Worm (Caenorhabditis elegans) whole organism, L2 larva: ENCODE results near the gene atfs-1.

Experiments used
- C34F6.9 ChIP-seq: fragments of 150-350 bp; optimal IDR thresholded peaks from 2 replicates; lab custom pipeline; 2014; ENCODE audit warnings: missing biosample characterization, missing genetic modification characterization
- F13H6.1 ChIP-seq: sonication (generic microtip); optimal IDR thresholded peaks from 2 replicates; lab custom pipeline; 2016; ENCODE audit warnings: missing genetic modification characterization, missing compliant biosample characterization
- R02D3.7 ChIP-seq: fragments of 150-350 bp; optimal IDR thresholded peaks from 2 replicates; lab custom pipeline; 2014; ENCODE audit warnings: missing biosample characterization, missing genetic modification characterization
- Y55F3AM.14 ChIP-seq: fragments of 200-800 bp; sonication (Bioruptor generic); optimal IDR thresholded peaks from 2 replicates; lab custom pipeline; 2018; ENCODE audit warnings: mild to moderate bottlenecking, missing genetic modification characterization, missing compliant biosample characterization
- ZK546.5 ChIP-seq: sonication (generic microtip); optimal IDR thresholded peaks from 2 replicates; lab custom pipeline; 2017; ENCODE audit warnings: missing biosample characterization, missing genetic modification characterization
- aly-2 ChIP-seq: fragments of 150-350 bp; optimal IDR thresholded peaks from 2 replicates; lab custom pipeline; 2014; ENCODE audit warnings: missing biosample characterization, missing genetic modification characterization
- ama-1 ChIP-seq: fragments of 150-350 bp; optimal IDR thresholded peaks from 2 replicates; lab custom pipeline; 2018; ENCODE audit warnings: inconsistent platforms
- blmp-1 ChIP-seq: sonication (generic microtip); optimal IDR thresholded peaks from 2 replicates; lab custom pipeline; 2017; ENCODE audit warnings: missing genetic modification characterization, mild to moderate bottlenecking, missing compliant biosample characterization, antibody characterized with exemption, moderate library complexity; ENCODE audit not compliant: insufficient read depth
- ceh-16 ChIP-seq: fragments of 150-350 bp; optimal IDR thresholded peaks from 2 replicates; lab custom pipeline; 2014; ENCODE audit warnings: missing biosample characterization, missing genetic modification characterization
- ceh-82 ChIP-seq: fragments of 150-350 bp; optimal IDR thresholded peaks from 2 replicates; lab custom pipeline; 2014; ENCODE audit warnings: missing biosample characterization, missing genetic modification characterization
- crh-2 ChIP-seq: sonication (generic microtip); optimal IDR thresholded peaks from 2 replicates; lab custom pipeline; 2017; ENCODE audit warnings: missing biosample characterization, missing genetic modification characterization
- dmd-4 ChIP-seq: sonication (generic microtip); optimal IDR thresholded peaks from 2 replicates; lab custom pipeline; 2017; ENCODE audit warnings: missing biosample characterization, missing genetic modification characterization
- egl-27 ChIP-seq: sonication (generic microtip); optimal IDR thresholded peaks from 3 replicates; lab custom pipeline; 2017; ENCODE audit warnings: missing biosample characterization, missing genetic modification reagents, missing genetic modification characterization
- elt-1 ChIP-seq: fragments of 150-350 bp; optimal IDR thresholded peaks from 2 replicates; lab custom pipeline; 2014; ENCODE audit warnings: missing biosample characterization, missing genetic modification characterization
- elt-3 ChIP-seq: sonication (generic microtip); optimal IDR thresholded peaks from 2 replicates; lab custom pipeline; 2017; ENCODE audit warnings: missing biosample characterization, missing genetic modification characterization
- fos-1 ChIP-seq: fragments of 150-350 bp; optimal IDR thresholded peaks from 2 replicates; lab custom pipeline; 2014; ENCODE audit warnings: missing biosample characterization, missing genetic modification characterization
- gmeb-1 ChIP-seq: fragments of 150-350 bp; optimal IDR thresholded peaks from 2 replicates; lab custom pipeline; 2014; ENCODE audit warnings: missing biosample characterization, missing genetic modification characterization
- lin-11 ChIP-seq: fragments of 150-350 bp; sonication (generic microtip); optimal IDR thresholded peaks from 2 replicates; lab custom pipeline; 2014; ENCODE audit warnings: missing biosample characterization, missing genetic modification characterization, inconsistent platforms, mixed read lengths
- lin-13 ChIP-seq: fragments of 150-350 bp; optimal IDR thresholded peaks from 2 replicates; lab custom pipeline; 2014; ENCODE audit warnings: missing biosample characterization, missing genetic modification reagents, missing genetic modification characterization
- lsy-2 ChIP-seq, 2 experiments: fragments of 150-350 bp in 1 of 2; sonication (generic microtip) in 1 of 2; optimal IDR thresholded peaks; 2 replicates each; lab custom pipeline; 2014 to 2017; ENCODE audit warnings: missing biosample characterization in 2 of 2, missing genetic modification characterization in 2 of 2
- mab-5 ChIP-seq: fragments of 150-350 bp; optimal IDR thresholded peaks from 2 replicates; lab custom pipeline; 2014; ENCODE audit warnings: missing biosample characterization, missing genetic modification characterization
- mbf-1 ChIP-seq: sonication (generic microtip); optimal IDR thresholded peaks from 2 replicates; lab custom pipeline; 2017; ENCODE audit warnings: missing biosample characterization, missing genetic modification characterization
- mdl-1 ChIP-seq, 2 experiments: fragments of 150-350 bp in 1 of 2; sonication (generic microtip) in 1 of 2; optimal IDR thresholded peaks; 2 replicates each; lab custom pipeline; 2017; ENCODE audit warnings: missing biosample characterization in 2 of 2, missing genetic modification characterization in 2 of 2
- nhr-10 ChIP-seq: sonication (generic microtip); optimal IDR thresholded peaks from 2 replicates; lab custom pipeline; 2017; ENCODE audit warnings: missing biosample characterization, missing genetic modification characterization
- nhr-11 ChIP-seq: fragments of 150-350 bp; optimal IDR thresholded peaks from 2 replicates; lab custom pipeline; 2014; ENCODE audit warnings: missing biosample characterization, missing genetic modification characterization
- nhr-12 ChIP-seq: fragments of 150-350 bp; optimal IDR thresholded peaks from 2 replicates; lab custom pipeline; 2014; ENCODE audit warnings: missing biosample characterization, missing genetic modification characterization
- nhr-129 ChIP-seq: fragments of 150-350 bp; optimal IDR thresholded peaks from 2 replicates; lab custom pipeline; 2014; ENCODE audit warnings: missing biosample characterization, missing genetic modification characterization
- nhr-23 ChIP-seq: fragments of 150-350 bp; optimal IDR thresholded peaks from 2 replicates; lab custom pipeline; 2014; ENCODE audit warnings: missing biosample characterization, missing genetic modification reagents, missing genetic modification characterization
- nhr-237 ChIP-seq: fragments of 150-350 bp; optimal IDR thresholded peaks from 2 replicates; lab custom pipeline; 2014; ENCODE audit warnings: missing biosample characterization, missing genetic modification characterization
- nhr-25 ChIP-seq: fragments of 150-350 bp; sonication (generic microtip); optimal IDR thresholded peaks from 3 replicates; lab custom pipeline; 2014; ENCODE audit warnings: missing biosample characterization, missing genetic modification characterization
- nhr-6 ChIP-seq: fragments of 150-350 bp; optimal IDR thresholded peaks from 2 replicates; lab custom pipeline; 2014; ENCODE audit warnings: missing biosample characterization, missing genetic modification characterization
- nhr-77 ChIP-seq: fragments of 150-350 bp; optimal IDR thresholded peaks from 2 replicates; lab custom pipeline; 2014; ENCODE audit warnings: missing biosample characterization, missing genetic modification characterization
- peb-1 ChIP-seq: fragments of 150-350 bp; optimal IDR thresholded peaks from 2 replicates; lab custom pipeline; 2014; ENCODE audit warnings: missing biosample characterization, missing genetic modification characterization
- sem-4 ChIP-seq: fragments of 150-350 bp; optimal IDR thresholded peaks from 2 replicates; lab custom pipeline; 2014; ENCODE audit warnings: missing biosample characterization, missing genetic modification reagents, missing genetic modification characterization
- sma-3 ChIP-seq: sonication (generic microtip); optimal IDR thresholded peaks from 2 replicates; lab custom pipeline; 2016; ENCODE audit warnings: missing genetic modification reagents, missing genetic modification characterization, missing compliant biosample characterization
- sma-9 ChIP-seq, 2 experiments: fragments of 150-350 bp in 1 of 2; sonication (generic microtip) in 1 of 2; optimal IDR thresholded peaks; 2 replicates each; lab custom pipeline; 2014 to 2016; ENCODE audit warnings: missing genetic modification characterization in 2 of 2, mild to moderate bottlenecking in 1 of 2, missing biosample characterization in 1 of 2, missing compliant biosample characterization in 1 of 2, missing genetic modification reagents in 1 of 2, moderate library complexity in 1 of 2
- unc-39 ChIP-seq: fragments of 150-350 bp; optimal IDR thresholded peaks from 2 replicates; lab custom pipeline; 2014; ENCODE audit warnings: missing biosample characterization, missing genetic modification characterization
- unc-62 ChIP-seq: fragments of 150-350 bp; optimal IDR thresholded peaks from 2 replicates; lab custom pipeline; 2014; ENCODE audit warnings: missing biosample characterization, missing genetic modification reagents, missing genetic modification characterization
- zag-1 ChIP-seq: fragments of 150-350 bp; optimal IDR thresholded peaks from 2 replicates; lab custom pipeline; 2014; ENCODE audit warnings: missing biosample characterization, missing genetic modification characterization
- ztf-1 ChIP-seq: fragments of 200-800 bp; sonication (Bioruptor generic); conservative IDR thresholded peaks from 2 replicates; pipeline ENCODE4 v1.3.6; 2022; ENCODE audit warnings: missing genetic modification characterization, missing compliant biosample characterization
- ztf-11 ChIP-seq: sonication (generic microtip); optimal IDR thresholded peaks from 2 replicates; lab custom pipeline; 2017; ENCODE audit warnings: missing biosample characterization, missing genetic modification characterization
- ztf-4 ChIP-seq: fragments of 150-350 bp; optimal IDR thresholded peaks from 2 replicates; lab custom pipeline; 2014; ENCODE audit warnings: missing biosample characterization, missing genetic modification characterization

The atfs-1 gene

DNA sequence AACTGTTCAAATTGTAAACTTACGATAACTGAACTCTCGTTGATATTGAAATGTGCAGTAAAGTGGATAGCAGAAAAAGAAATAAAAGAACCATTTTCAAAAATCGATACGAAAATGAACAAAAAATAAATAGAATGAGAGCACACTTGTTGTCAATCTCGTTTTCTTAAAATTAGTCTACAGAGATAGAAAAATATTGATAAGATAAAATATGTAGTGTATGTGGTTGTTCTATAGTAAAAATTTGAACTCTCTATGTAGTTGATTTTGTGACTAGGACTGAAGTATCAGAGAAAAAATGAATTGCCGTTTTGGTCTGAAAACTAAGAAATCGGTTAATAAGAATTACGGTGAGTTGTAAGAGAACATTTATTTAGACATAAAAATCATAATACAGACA lies 22.2 kb upstream of the atfs-1 start, which contains the start of gene cest-2.1:
Gene cest-2.1 (minus strand): TSS at position 198 of the 400 bp plus-strand sequence.
- TF ChIP-seq crh-2, result no peak
- TF ChIP-seq mab-5 (tag; lab: Kevin White, UChicago), result no peak
- TF ChIP-seq nhr-129, result no peak
- no peak for TF ChIP-seq sma-9 (GFP tag; optimal IDR thresholded peaks at IDR 0.05; lab: Kevin White, UChicago)
- no peak for TF ChIP-seq sma-9 (tag; optimal IDR thresholded peaks at IDR 0.05; lab: Kevin White, UChicago)
- no peak for TF ChIP-seq nhr-25 (tag; lab: Kevin White, UChicago)
- no peak for TF ChIP-seq nhr-6
- TF ChIP-seq ceh-82, result no peak
- no peak for TF ChIP-seq lin-11 (tag; lab: Kevin White, UChicago)
- no peak for TF ChIP-seq fos-1 (tag; lab: Kevin White, UChicago)
- TF ChIP-seq elt-3 (tag; lab: Kevin White, UChicago), result no peak
- TF ChIP-seq nhr-23 (tag; lab: Kevin White, UChicago), result no peak

DNA sequence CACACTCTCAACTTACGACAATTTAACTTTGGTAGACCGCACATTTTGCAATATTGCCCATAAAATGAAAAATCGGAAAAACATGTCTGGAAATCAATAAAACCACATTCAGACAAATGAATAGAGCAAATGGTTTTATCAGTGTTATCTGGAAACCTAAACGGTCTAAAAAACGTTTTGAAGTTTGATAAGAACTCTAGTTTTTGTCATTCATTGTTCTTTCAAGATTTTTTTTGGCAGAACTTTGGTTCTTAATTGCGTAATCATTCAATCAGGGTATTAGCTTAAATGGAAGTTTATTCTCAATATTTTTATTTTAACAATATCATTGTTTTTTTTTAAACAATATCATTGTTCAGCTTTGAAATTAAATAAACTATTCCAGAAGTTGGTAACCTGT lies 18.2 kb upstream of the atfs-1 start, which contains the start of gene cest-2.2:
Gene cest-2.2 (minus strand): TSS at position 140 of the 400 bp plus-strand sequence.
- TF ChIP-seq crh-2 (no peak), dmd-4 (tag; lab: Kevin White, UChicago) (no peak), nhr-12 (tag; lab: Kevin White, UChicago) (no peak), fos-1 (tag; lab: Kevin White, UChicago) (peak; percentile 59), ceh-82 (no peak), ztf-1 (GFP tag; lab: Robert Waterston, UW) (no peak), egl-27 (tag; lab: Kevin White, UChicago) (no peak), mbf-1 (tag; lab: Kevin White, UChicago) (no peak)

DNA sequence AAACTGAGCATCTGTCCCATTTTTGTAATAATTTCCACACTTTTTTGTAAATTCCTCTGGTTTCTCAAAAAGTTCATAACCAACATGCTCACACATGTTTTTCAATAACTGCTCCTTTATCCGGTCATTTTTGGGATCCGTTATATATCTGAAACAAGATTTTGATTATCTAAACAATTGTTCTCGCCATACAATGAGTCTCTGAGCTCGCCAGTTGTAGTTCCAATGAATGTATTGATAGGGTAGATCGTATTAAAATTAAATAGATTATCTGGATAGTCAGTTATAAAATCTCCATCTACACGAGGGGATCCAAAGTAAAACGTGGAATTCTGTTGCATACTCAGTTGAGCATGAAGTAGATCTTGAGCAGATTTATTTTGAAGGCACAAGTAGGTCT lies 16.9 kb upstream of the atfs-1 start:
- TF ChIP-seq mbf-1 (tag; lab: Kevin White, UChicago) (no peak), sma-3 (GFP tag; lab: Kevin White, UChicago) (no peak), ztf-1 (GFP tag; lab: Robert Waterston, UW) (no peak), mdl-1 (tag; optimal IDR thresholded peaks at IDR 0.05; lab: Kevin White, UChicago) (no peak), nhr-6 (no peak), nhr-10 (tag; lab: Kevin White, UChicago) (no peak), dmd-4 (tag; lab: Kevin White, UChicago) (no peak), lin-13 (GFP tag; lab: Kevin White, UChicago) (no peak), elt-1 (tag; lab: Kevin White, UChicago) (no peak), R02D3.7 (tag; lab: Kevin White, UChicago) (no peak)

DNA sequence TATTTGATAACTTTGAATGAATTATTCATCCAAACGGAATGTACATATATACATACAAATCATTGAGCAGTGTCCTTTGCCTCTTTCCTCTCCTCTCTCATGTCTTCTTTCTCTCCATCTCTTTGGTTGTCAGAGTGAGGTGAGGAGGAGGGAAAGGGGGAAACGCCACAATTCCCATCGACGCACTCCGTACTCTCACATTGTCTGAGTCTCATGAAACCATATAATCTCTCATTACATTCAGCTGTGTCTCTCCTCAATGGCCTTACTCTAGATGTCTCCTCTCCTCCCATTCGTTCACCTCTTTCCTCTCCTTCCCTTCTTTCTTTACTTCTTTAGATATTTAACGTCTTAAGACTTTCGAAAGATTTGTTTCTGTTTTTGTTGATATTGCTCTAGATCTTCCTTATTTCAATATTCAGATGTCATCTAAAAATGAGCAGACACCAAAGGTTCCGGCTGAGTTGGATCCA lies 15.8 kb upstream of the atfs-1 start, which contains the start of gene ceh-74:
Gene ceh-74 (plus strand): TSS at position 423 of the 473 bp plus-strand sequence.
- peak; percentile 7 for TF ChIP-seq sma-9 (GFP tag; optimal IDR thresholded peaks at IDR 0.05; lab: Kevin White, UChicago)
- TF ChIP-seq sma-9 (tag; optimal IDR thresholded peaks at IDR 0.05; lab: Kevin White, UChicago), result no peak
- no peak for TF ChIP-seq unc-62 (GFP tag; lab: Kevin White, UChicago)
- no peak for TF ChIP-seq R02D3.7 (tag; lab: Kevin White, UChicago)
- TF ChIP-seq peb-1 (tag; lab: Kevin White, UChicago), result no peak
- TF ChIP-seq nhr-6, result no peak
- TF ChIP-seq nhr-25 (tag; lab: Kevin White, UChicago), result no peak
- TF ChIP-seq ztf-1 (GFP tag; lab: Robert Waterston, UW), result no peak
- TF ChIP-seq nhr-237, result no peak
- no peak for TF ChIP-seq gmeb-1
- TF ChIP-seq nhr-10 (tag; lab: Kevin White, UChicago), result no peak
- TF ChIP-seq blmp-1 (tag; lab: Kevin White, UChicago), result no peak
- no peak for TF ChIP-seq elt-1 (tag; lab: Kevin White, UChicago)
- TF ChIP-seq unc-39 (tag; lab: Kevin White, UChicago), result no peak
- no peak for TF ChIP-seq nhr-77 (tag; lab: Kevin White, UChicago)
- no peak for TF ChIP-seq ztf-11 (tag; lab: Kevin White, UChicago)
- TF ChIP-seq F13H6.1 (tag; lab: Kevin White, UChicago), result peak; percentile 16
- TF ChIP-seq nhr-11 (tag; lab: Kevin White, UChicago), result no peak
- no peak for TF ChIP-seq mbf-1 (tag; lab: Kevin White, UChicago)
- TF ChIP-seq ama-1 (lab: Kevin White, UChicago), result no peak
- TF ChIP-seq aly-2, result no peak
- TF ChIP-seq nhr-129, result peak; percentile 50
- peak; percentile 61 for TF ChIP-seq C34F6.9
- no peak for TF ChIP-seq crh-2
- TF ChIP-seq ZK546.5 (tag; lab: Kevin White, UChicago), result no peak
- no peak for TF ChIP-seq lsy-2 (tag; optimal IDR thresholded peaks at IDR 0.05; lab: Kevin White, UChicago)
- TF ChIP-seq nhr-23 (tag; lab: Kevin White, UChicago), result no peak
- no peak for TF ChIP-seq ceh-16 (tag; lab: Kevin White, UChicago)
- no peak for TF ChIP-seq nhr-12 (tag; lab: Kevin White, UChicago)
- no peak for TF ChIP-seq Y55F3AM.14 (GFP tag; lab: Kevin White, UChicago)
- no peak for TF ChIP-seq ztf-4 (tag; lab: Kevin White, UChicago)
- TF ChIP-seq sem-4 (tag; lab: Kevin White, UChicago), result no peak
- TF ChIP-seq zag-1 (tag; lab: Kevin White, UChicago), result no peak
